Worm (Caenorhabditis elegans) whole organism, L4 larva: Measurements from ENCODE around the gene F09E5.7.

Source experiments
- D1046.2 ChIP-seq: fragments of 200-800 bp; sonication (Bioruptor generic); IDR thresholded peaks from 2 replicates; pipeline ENCODE4 v1.3.6; 2022; ENCODE audit warnings: missing genetic modification characterization, missing compliant biosample characterization
- F49E8.2 ChIP-seq: sonication (generic microtip); optimal IDR thresholded peaks from 2 replicates; lab custom pipeline; 2016; ENCODE audit warnings: missing compliant biosample characterization, mild to moderate bottlenecking, missing genetic modification characterization, borderline replicate concordance
- R02D3.7 ChIP-seq: fragments of 150-350 bp; sonication (generic microtip); optimal IDR thresholded peaks from 3 replicates; lab custom pipeline; 2014; ENCODE audit warnings: missing biosample characterization, missing genetic modification characterization
- T20F7.1 ChIP-seq: fragments of 200-800 bp; sonication (Bioruptor generic); optimal IDR thresholded peaks from 2 replicates; lab custom pipeline; 2018; ENCODE audit warnings: mild to moderate bottlenecking, missing genetic modification characterization, missing compliant biosample characterization
- Y105C5A.15 ChIP-seq: fragments of 200-800 bp; sonication (Bioruptor generic); IDR thresholded peaks from 2 replicates; pipeline ENCODE4 v1.3.6; 2022; ENCODE audit warnings: missing genetic modification characterization, missing compliant biosample characterization
- ZK337.2 ChIP-seq: fragments of 200-800 bp; sonication (Bioruptor generic); IDR thresholded peaks from 2 replicates; pipeline ENCODE4 v1.3.6; 2022; ENCODE audit warnings: missing genetic modification reagents, missing genetic modification characterization, missing compliant biosample characterization
- aha-1 ChIP-seq: fragments of 150-350 bp; peaks from one replicate; lab custom pipeline; 2014; ENCODE audit warnings: missing biosample characterization, missing genetic modification characterization
- ama-1 ChIP-seq: fragments of 150-350 bp; optimal IDR thresholded peaks from 2 replicates; lab custom pipeline; 2014; ENCODE audit warnings: inconsistent platforms, mixed read lengths
- arid-1 ChIP-seq: fragments of 200-800 bp; sonication (Bioruptor generic); conservative IDR thresholded peaks from 2 replicates; pipeline ENCODE4 v1.3.6; 2022; ENCODE audit warnings: missing genetic modification reagents, missing genetic modification characterization, missing compliant biosample characterization
- ceh-20 ChIP-seq: fragments of 200-800 bp; sonication (Bioruptor generic); IDR thresholded peaks from 2 replicates; pipeline ENCODE4 v1.3.6; 2022; ENCODE audit warnings: missing genetic modification reagents, missing genetic modification characterization, missing compliant biosample characterization
- ceh-28 ChIP-seq: fragments of 150-350 bp; optimal IDR thresholded peaks from 2 replicates; lab custom pipeline; 2014; ENCODE audit warnings: missing biosample characterization, missing genetic modification reagents, missing genetic modification characterization
- ceh-32 ChIP-seq: sonication (generic microtip); optimal IDR thresholded peaks from 2 replicates; lab custom pipeline; 2016; ENCODE audit warnings: mild to moderate bottlenecking, missing genetic modification characterization, missing compliant biosample characterization; ENCODE audit not compliant: poor library complexity
- ceh-62 ChIP-seq: sonication (generic microtip); optimal IDR thresholded peaks from 2 replicates; lab custom pipeline; 2017; ENCODE audit warnings: missing biosample characterization, missing genetic modification characterization
- daf-19 ChIP-seq: fragments of 200-800 bp; sonication (Bioruptor generic); conservative IDR thresholded peaks from 2 replicates; pipeline ENCODE4 v1.3.6; 2022; ENCODE audit warnings: missing genetic modification characterization, missing compliant biosample characterization
- dmd-6 ChIP-seq: fragments of 200-800 bp; sonication (Bioruptor generic); IDR thresholded peaks from 2 replicates; pipeline ENCODE4 v1.3.6; 2022; ENCODE audit warnings: missing genetic modification reagents, missing genetic modification characterization, missing compliant biosample characterization
- dmd-9 ChIP-seq: fragments of 200-800 bp; sonication (Bioruptor generic); IDR thresholded peaks from 2 replicates; pipeline ENCODE4 v1.3.6; 2022; ENCODE audit warnings: missing genetic modification reagents, missing genetic modification characterization, missing compliant biosample characterization
- dve-1 ChIP-seq: sonication (generic microtip); optimal IDR thresholded peaks from 2 replicates; lab custom pipeline; 2017; ENCODE audit warnings: antibody characterized with exemption, mild to moderate bottlenecking, missing genetic modification characterization, missing compliant biosample characterization; ENCODE audit not compliant: insufficient read depth
- egl-27 ChIP-seq: sonication (generic microtip); optimal IDR thresholded peaks from 3 replicates; lab custom pipeline; 2017; ENCODE audit warnings: missing biosample characterization, missing genetic modification reagents, missing genetic modification characterization
- gei-8 ChIP-seq: fragments of 200-800 bp; sonication (Bioruptor generic); optimal IDR thresholded peaks from 2 replicates; lab custom pipeline; 2018; ENCODE audit warnings: mild to moderate bottlenecking, missing genetic modification characterization, missing compliant biosample characterization
- hlh-11 ChIP-seq: fragments of 200-800 bp; sonication (Bioruptor generic); optimal IDR thresholded peaks from 2 replicates; lab custom pipeline; 2018; ENCODE audit warnings: mild to moderate bottlenecking, missing genetic modification characterization, missing compliant biosample characterization
- hlh-30 ChIP-seq: sonication (generic microtip); optimal IDR thresholded peaks from 2 replicates; lab custom pipeline; 2017; ENCODE audit warnings: antibody characterized with exemption, mild to moderate bottlenecking, missing genetic modification characterization, missing compliant biosample characterization; ENCODE audit not compliant: insufficient read depth
- hmg-1.1 ChIP-seq: fragments of 200-800 bp; sonication (Bioruptor generic); IDR thresholded peaks from 2 replicates; pipeline ENCODE4 v1.3.6; 2022; ENCODE audit warnings: missing genetic modification reagents, missing genetic modification characterization, missing compliant biosample characterization
- lin-13 ChIP-seq: fragments of 150-350 bp; optimal IDR thresholded peaks from 2 replicates; lab custom pipeline; 2014; ENCODE audit warnings: missing biosample characterization, missing genetic modification reagents, missing genetic modification characterization
- lin-38 ChIP-seq: fragments of 200-800 bp; sonication (Bioruptor generic); IDR thresholded peaks from 2 replicates; pipeline ENCODE4 v1.3.6; 2022; ENCODE audit warnings: missing genetic modification reagents, missing genetic modification characterization, missing compliant biosample characterization
- lir-3 ChIP-seq: sonication (generic microtip); optimal IDR thresholded peaks from 2 replicates; lab custom pipeline; 2016; ENCODE audit warnings: mild to moderate bottlenecking, missing genetic modification characterization, missing compliant biosample characterization
- lsy-2 ChIP-seq, 2 experiments: fragments of 150-350 bp in 1 of 2; sonication (generic microtip) in 1 of 2; optimal IDR thresholded peaks; 2 replicates each; lab custom pipeline; 2014 to 2017; ENCODE audit warnings: missing biosample characterization in 2 of 2, missing genetic modification characterization in 2 of 2
- mdl-1 ChIP-seq, 2 experiments: fragments of 150-350 bp in 1 of 2; sonication (generic microtip) in 1 of 2; optimal IDR thresholded peaks; 2 replicates each; lab custom pipeline; 2014 to 2017; ENCODE audit warnings: missing biosample characterization in 2 of 2, missing genetic modification characterization in 2 of 2
- mdt-29 ChIP-seq: fragments of 200-800 bp; sonication (Bioruptor generic); IDR thresholded peaks from 2 replicates; pipeline ENCODE4 v1.3.6; 2022; ENCODE audit warnings: missing genetic modification reagents, missing genetic modification characterization, missing compliant biosample characterization
- mep-1 ChIP-seq: fragments of 150-350 bp; sonication (generic microtip); optimal IDR thresholded peaks from 3 replicates; lab custom pipeline; 2014; ENCODE audit warnings: missing biosample characterization, missing genetic modification characterization
- mes-2 ChIP-seq: sonication (generic microtip); optimal IDR thresholded peaks from 2 replicates; lab custom pipeline; 2016; ENCODE audit warnings: missing genotype, mild to moderate bottlenecking, missing genetic modification characterization, missing compliant biosample characterization; ENCODE audit not compliant: poor library complexity, severe bottlenecking
- nhr-10 ChIP-seq: fragments of 150-350 bp; optimal IDR thresholded peaks from 2 replicates; lab custom pipeline; 2014; ENCODE audit warnings: missing biosample characterization, missing genetic modification characterization
- nhr-11 ChIP-seq: fragments of 150-350 bp; optimal IDR thresholded peaks from 2 replicates; lab custom pipeline; 2014; ENCODE audit warnings: missing biosample characterization, missing genetic modification characterization
- nhr-111 ChIP-seq: fragments of 200-800 bp; sonication (Bioruptor generic); optimal IDR thresholded peaks from 2 replicates; lab custom pipeline; 2018; ENCODE audit warnings: mild to moderate bottlenecking, missing genetic modification characterization, missing compliant biosample characterization
- nhr-237 ChIP-seq: sonication (generic microtip); optimal IDR thresholded peaks from 2 replicates; lab custom pipeline; 2017; ENCODE audit warnings: missing biosample characterization, missing genetic modification characterization
- nhr-28 ChIP-seq: fragments of 150-350 bp; optimal IDR thresholded peaks from 2 replicates; lab custom pipeline; 2014; ENCODE audit warnings: missing biosample characterization, missing genetic modification characterization
- nhr-6 ChIP-seq: fragments of 150-350 bp; optimal IDR thresholded peaks from 2 replicates; lab custom pipeline; 2014; ENCODE audit warnings: missing biosample characterization, missing genetic modification characterization
- nhr-76 ChIP-seq: fragments of 150-350 bp; optimal IDR thresholded peaks from 2 replicates; lab custom pipeline; 2014; ENCODE audit warnings: missing biosample characterization, missing genetic modification characterization
- nhr-77 ChIP-seq: fragments of 150-350 bp; optimal IDR thresholded peaks from 2 replicates; lab custom pipeline; 2014; ENCODE audit warnings: missing biosample characterization, missing genetic modification characterization
- pha-4 ChIP-seq, 2 experiments: fragments of 150-350 bp in 1 of 2; fragments of 200-800 bp in 1 of 2; sonication (Bioruptor generic) in 1 of 2; IDR thresholded peaks in 1 of 2; optimal IDR thresholded peaks in 1 of 2; 2 replicates each; pipeline versions ENCODE4 v1.3.6 to Lab custom; 2014 to 2022; ENCODE audit warnings: missing genetic modification characterization in 2 of 2, missing genetic modification reagents in 2 of 2, missing biosample characterization in 1 of 2, missing compliant biosample characterization in 1 of 2
- php-3 ChIP-seq: fragments of 200-800 bp; sonication (Bioruptor generic); IDR thresholded peaks from 2 replicates; pipeline ENCODE4 v1.3.6; 2022; ENCODE audit warnings: missing genetic modification reagents, missing genetic modification characterization, missing compliant biosample characterization
- pqm-1 ChIP-seq: sonication (generic microtip); optimal IDR thresholded peaks from 2 replicates; lab custom pipeline; 2017; ENCODE audit warnings: missing biosample characterization, missing genetic modification characterization
- set-16 ChIP-seq: fragments of 200-800 bp; sonication (Bioruptor generic); IDR thresholded peaks from 2 replicates; pipeline ENCODE4 v1.3.6; 2022; ENCODE audit warnings: missing genetic modification reagents, missing genetic modification characterization, missing compliant biosample characterization
- snpc-1.2 ChIP-seq: fragments of 200-800 bp; sonication (Bioruptor generic); IDR thresholded peaks from 2 replicates; pipeline ENCODE4 v1.3.6; 2022; ENCODE audit warnings: missing genetic modification reagents, missing genetic modification characterization, missing compliant biosample characterization
- snpc-4 ChIP-seq: fragments of 150-350 bp; optimal IDR thresholded peaks from 2 replicates; lab custom pipeline; 2014; ENCODE audit warnings: missing biosample characterization, missing genetic modification characterization
- spr-1 ChIP-seq: sonication (generic microtip); optimal IDR thresholded peaks from 2 replicates; lab custom pipeline; 2016; ENCODE audit warnings: mild to moderate bottlenecking, missing genetic modification characterization, missing compliant biosample characterization
- tra-1 ChIP-seq: fragments of 200-800 bp; sonication (Bioruptor generic); IDR thresholded peaks from 2 replicates; pipeline ENCODE4 v1.3.6; 2022; ENCODE audit warnings: missing genetic modification reagents, missing genetic modification characterization, missing compliant biosample characterization
- unc-130 ChIP-seq: sonication (generic microtip); optimal IDR thresholded peaks from 2 replicates; lab custom pipeline; 2016; ENCODE audit warnings: missing genetic modification reagents, missing genetic modification characterization, missing compliant biosample characterization
- unc-39 ChIP-seq: sonication (generic microtip); optimal IDR thresholded peaks from 2 replicates; lab custom pipeline; 2017; ENCODE audit warnings: missing biosample characterization, missing genetic modification characterization
- vab-7 ChIP-seq: fragments of 200-800 bp; sonication (Bioruptor generic); IDR thresholded peaks from 2 replicates; pipeline ENCODE4 v1.3.6; 2022; ENCODE audit warnings: missing genetic modification reagents, missing genetic modification characterization, missing compliant biosample characterization
- zfp-2 ChIP-seq: sonication (generic microtip); optimal IDR thresholded peaks from 2 replicates; lab custom pipeline; 2016; ENCODE audit warnings: mild to moderate bottlenecking, missing genetic modification characterization, missing compliant biosample characterization
- zip-11 ChIP-seq: fragments of 200-800 bp; sonication (Bioruptor generic); IDR thresholded peaks from 2 replicates; pipeline ENCODE4 v1.3.6; 2022; ENCODE audit warnings: missing genetic modification characterization, missing compliant biosample characterization

The F09E5.7 gene

ce11 chrII:5321718-5322286 lies 30.1 kb upstream of the F09E5.7 start:
- TF ChIP-seq hmg-1.1 (peak; percentile 50; the same call in 1 of the 2 replicates), pha-4 (GFP tag; IDR thresholded peaks at IDR 0.05; lab: Robert Waterston, UW) (peak; percentile 91; the same call in 1 of the 2 replicates), pha-4 (tag; optimal IDR thresholded peaks at IDR 0.05; lab: Kevin White, UChicago) (peak; percentile 43), nhr-77 (tag; lab: Kevin White, UChicago) (peak; percentile 39), nhr-6 (tag; lab: Kevin White, UChicago) (peak; percentile 63), D1046.2 (GFP tag; lab: Robert Waterston, UW) (no peak), snpc-4 (tag; lab: Kevin White, UChicago) (no peak), lin-13 (GFP tag; lab: Kevin White, UChicago) (peak; percentile 11), T20F7.1 (GFP tag; lab: Kevin White, UChicago) (no peak), ama-1 (lab: Kevin White, UChicago) (no peak), dmd-6 (peak; percentile 52), Y105C5A.15 (GFP tag; lab: Robert Waterston, UW) (no peak), pqm-1 (tag; lab: Kevin White, UChicago) (peak; percentile 67), lsy-2 (tag; optimal IDR thresholded peaks at IDR 0.05; lab: Kevin White, UChicago) (peak; percentile 25 to 38), mep-1 (tag; lab: Kevin White, UChicago) (peak; percentile 69), tra-1 (GFP tag; lab: Robert Waterston, UW) (no peak), nhr-10 (tag; lab: Kevin White, UChicago) (no peak), gei-8 (GFP tag; lab: Kevin White, UChicago) (peak; percentile 64), R02D3.7 (tag; lab: Kevin White, UChicago) (no peak), arid-1 (GFP tag; lab: Robert Waterston, UW) (no peak), egl-27 (no peak), mes-2 (tag; lab: Kevin White, UChicago) (peak; percentile 41), lin-38 (GFP tag; lab: Robert Waterston, UW) (no peak), hlh-11 (peak; percentile 94), ZK337.2 (no peak), nhr-28 (tag; lab: Kevin White, UChicago) (peak; percentile 66), ceh-62 (tag; lab: Kevin White, UChicago) (no peak), daf-19 (GFP tag; lab: Robert Waterston, UW) (no peak), unc-130 (GFP tag; lab: Kevin White, UChicago) (no peak), set-16 (GFP tag; lab: Robert Waterston, UW) (peak; percentile 98), lir-3 (tag; lab: Kevin White, UChicago) (no peak), ceh-32 (tag; lab: Kevin White, UChicago) (no peak), dve-1 (tag; lab: Kevin White, UChicago) (peak; percentile 66), dmd-9 (no peak), spr-1 (tag; lab: Kevin White, UChicago) (peak; percentile 52), ceh-20 (0 out of 2 replicates have a peak, but pooled peaks have one; percentile 33), hlh-30 (tag; lab: Kevin White, UChicago) (peak; percentile 65), php-3 (GFP tag; lab: Robert Waterston, UW) (peak; percentile 63; the same call in 1 of the 2 replicates), nhr-76 (tag; lab: Kevin White, UChicago) (no peak), zfp-2 (no peak), mdt-29 (GFP tag; lab: Robert Waterston, UW) (no peak), nhr-237 (tag; lab: Kevin White, UChicago) (no peak), F49E8.2 (no peak), mdl-1 (tag; optimal IDR thresholded peaks at IDR 0.05; lab: Kevin White, UChicago) (peak in 1 of 2 experiments; percentile 41), ceh-28 (tag; lab: Kevin White, UChicago) (no peak), aha-1 (tag; lab: Kevin White, UChicago) (peak; percentile 27), nhr-11 (tag; lab: Kevin White, UChicago) (no peak), snpc-1.2 (GFP tag; lab: Robert Waterston, UW) (no peak), nhr-111 (no peak), vab-7 (GFP tag; lab: Robert Waterston, UW) (no peak), unc-39 (tag; lab: Kevin White, UChicago) (no peak), zip-11 (GFP tag; lab: Robert Waterston, UW) (no peak)
